Worm (Caenorhabditis elegans) whole organism, L4 larva: Measurements from ENCODE around the gene srw-42.

Experiments used
- ZK546.5 ChIP-seq, 2 experiments: sonication (generic microtip); optimal IDR thresholded peaks; 2 replicates each; lab custom pipeline; 2017; ENCODE audit warnings: missing biosample characterization in 2 of 2, missing genetic modification characterization in 2 of 2
- dmd-9 ChIP-seq: fragments of 200-800 bp; sonication (Bioruptor generic); IDR thresholded peaks from 2 replicates; pipeline ENCODE4 v1.3.6; 2022; ENCODE audit warnings: missing genetic modification reagents, missing genetic modification characterization, missing compliant biosample characterization
- dve-1 ChIP-seq: sonication (generic microtip); optimal IDR thresholded peaks from 2 replicates; lab custom pipeline; 2017; ENCODE audit warnings: antibody characterized with exemption, mild to moderate bottlenecking, missing genetic modification characterization, missing compliant biosample characterization; ENCODE audit not compliant: insufficient read depth
- lin-39 ChIP-seq: fragments of 150-350 bp; optimal IDR thresholded peaks from 2 replicates; lab custom pipeline; 2014; ENCODE audit warnings: missing biosample characterization, missing genetic modification reagents, missing genetic modification characterization
- lir-3 ChIP-seq: sonication (generic microtip); optimal IDR thresholded peaks from 2 replicates; lab custom pipeline; 2016; ENCODE audit warnings: mild to moderate bottlenecking, missing genetic modification characterization, missing compliant biosample characterization
- lsy-2 ChIP-seq, 2 experiments: fragments of 150-350 bp in 1 of 2; sonication (generic microtip) in 1 of 2; optimal IDR thresholded peaks; 2 replicates each; lab custom pipeline; 2014 to 2017; ENCODE audit warnings: missing biosample characterization in 2 of 2, missing genetic modification characterization in 2 of 2
- mep-1 ChIP-seq: fragments of 150-350 bp; sonication (generic microtip); optimal IDR thresholded peaks from 3 replicates; lab custom pipeline; 2014; ENCODE audit warnings: missing biosample characterization, missing genetic modification characterization
- nhr-11 ChIP-seq: fragments of 150-350 bp; optimal IDR thresholded peaks from 2 replicates; lab custom pipeline; 2014; ENCODE audit warnings: missing biosample characterization, missing genetic modification characterization
- nhr-6 ChIP-seq: fragments of 150-350 bp; optimal IDR thresholded peaks from 2 replicates; lab custom pipeline; 2014; ENCODE audit warnings: missing biosample characterization, missing genetic modification characterization
- zag-1 ChIP-seq: fragments of 150-350 bp; optimal IDR thresholded peaks from 2 replicates; lab custom pipeline; 2014; ENCODE audit warnings: missing biosample characterization, missing genetic modification characterization
- ztf-11 ChIP-seq: fragments of 150-350 bp; optimal IDR thresholded peaks from 2 replicates; lab custom pipeline; 2014; ENCODE audit warnings: missing biosample characterization, missing genetic modification characterization

ce11 chrV:16713797-16714196 is 20.2 kb upstream of the srw-42 start:
- TF ChIP-seq dmd-9 (no peak), lsy-2 (tag; optimal IDR thresholded peaks at IDR 0.05; lab: Kevin White, UChicago) (no peak), mep-1 (no peak), zag-1 (no peak), nhr-11 (tag; lab: Kevin White, UChicago) (no peak), dve-1 (tag; lab: Kevin White, UChicago) (no peak), ZK546.5 (tag; optimal IDR thresholded peaks at IDR 0.05; lab: Kevin White, UChicago) (no peak), ztf-11 (no peak), lin-39 (no peak), nhr-6 (no peak), lir-3 (tag; lab: Kevin White, UChicago) (no peak)
